Worm (Caenorhabditis elegans): ENCODE data around the gene D2024.4.

Gene D2024.4

ce11 chrIV:7236248-7236772 lies 5.3 kb downstream of the D2024.4 start:
- no peak for TF ChIP-seq skn-1 (tag; optimal IDR thresholded peaks at IDR 0.05)
- no peak for TF ChIP-seq hlh-4 (tag; optimal IDR thresholded peaks at IDR 0.05)
- TF ChIP-seq xbp-1 (tag; optimal IDR thresholded peaks at IDR 0.05), result no peak
- no peak for TF ChIP-seq ceh-88 (GFP tag; IDR thresholded peaks at IDR 0.05)
- no peak for TF ChIP-seq ztf-4 (tag; optimal IDR thresholded peaks at IDR 0.05)
- TF ChIP-seq blmp-1 (tag; optimal IDR thresholded peaks at IDR 0.05), result peak; percentile 66
- no peak for TF ChIP-seq irx-1 (tag; optimal IDR thresholded peaks at IDR 0.05)
- TF ChIP-seq lsy-2 (tag; optimal IDR thresholded peaks at IDR 0.05), result peak in 1 of 2 experiments; percentile 23
- no peak for TF ChIP-seq mep-1 (tag; optimal IDR thresholded peaks at IDR 0.05)

ce11 chrIV:7237668-7238214 lies 6.7 kb downstream of the D2024.4 start, which contains the start of gene elo-3:
elo-3 (plus strand) TSS chrIV:7237718.
- no peak for TF ChIP-seq ceh-88 (GFP tag; IDR thresholded peaks at IDR 0.05)
- TF ChIP-seq elt-2 (tag; optimal IDR thresholded peaks at IDR 0.05), result peak; percentile 4

ce11 chrIV:7240564-7240963 lies 9.5 kb downstream of the D2024.4 start:
- TF ChIP-seq swsn-7 (tag; optimal IDR thresholded peaks at IDR 0.05) (no peak), snu-23 (GFP tag; optimal IDR thresholded peaks at IDR 0.05) (no peak), grh-1 (GFP tag; IDR thresholded peaks at IDR 0.05) (no peak), lsy-2 (tag; optimal IDR thresholded peaks at IDR 0.05) (no peak), nhr-237 (tag; optimal IDR thresholded peaks at IDR 0.05) (no peak), ama-1 (optimal IDR thresholded peaks at IDR 0.05) (no peak), unc-30 (tag; optimal IDR thresholded peaks at IDR 0.05) (no peak), mab-9 (GFP tag; IDR thresholded peaks at IDR 0.05) (no peak), hlh-4 (tag; optimal IDR thresholded peaks at IDR 0.05) (no peak)

ce11 chrIV:7242220-7242789 lies 11.3 kb downstream of the D2024.4 start, which contains the start of gene gstk-2:
gstk-2 (minus strand) TSS chrIV:7242270.
- TF ChIP-seq snpc-4 (tag; optimal IDR thresholded peaks at IDR 0.05), result no peak
- peak; percentile 41 for TF ChIP-seq snu-23 (GFP tag; optimal IDR thresholded peaks at IDR 0.05)
- peak; percentile 51 for TF ChIP-seq mef-2 (tag; optimal IDR thresholded peaks at IDR 0.05)
- no peak for TF ChIP-seq fkh-10 (GFP tag; optimal IDR thresholded peaks at IDR 0.05)
- TF ChIP-seq efl-1 (optimal IDR thresholded peaks at IDR 0.05), result no peak
- no peak for TF ChIP-seq efl-1 (GFP tag; optimal IDR thresholded peaks at IDR 0.05 in 1 of 2)
- TF ChIP-seq nhr-71 (tag; optimal IDR thresholded peaks at IDR 0.05), result peak; percentile 74
- no peak for TF ChIP-seq lin-15B (tag; optimal IDR thresholded peaks at IDR 0.05)
- no peak for TF ChIP-seq aly-2 (tag; optimal IDR thresholded peaks at IDR 0.05)
- peak; percentile 15 for TF ChIP-seq elt-2 (tag; optimal IDR thresholded peaks at IDR 0.05)
- TF ChIP-seq unc-130 (tag; optimal IDR thresholded peaks at IDR 0.05), result peak; percentile 56
- TF ChIP-seq blmp-1 (tag; optimal IDR thresholded peaks at IDR 0.05), result no peak
- no peak for TF ChIP-seq hlh-17 (GFP tag; optimal IDR thresholded peaks at IDR 0.05; ENCODE audit: borderline replicate concordance)
- TF ChIP-seq lsy-2 (tag; optimal IDR thresholded peaks at IDR 0.05), result peak in 1 of 2 experiments; percentile 37
- no peak for TF ChIP-seq ztf-4 (tag; optimal IDR thresholded peaks at IDR 0.05)
- TF ChIP-seq nhr-12 (tag; optimal IDR thresholded peaks at IDR 0.05), result no peak
- peak; percentile 59 for TF ChIP-seq rnt-1 (tag; optimal IDR thresholded peaks at IDR 0.05)
- TF ChIP-seq lin-35 (GFP tag; optimal IDR thresholded peaks at IDR 0.05), result peak in 1 of 2 experiments; percentile 10
- no peak for TF ChIP-seq nhr-76 (tag; optimal IDR thresholded peaks at IDR 0.05)
- TF ChIP-seq nhr-85 (tag), result peak; percentile 12
- peak; percentile 29 for TF ChIP-seq tbx-2 (tag; optimal IDR thresholded peaks at IDR 0.05)
- TF ChIP-seq nhr-20 (tag; optimal IDR thresholded peaks at IDR 0.05), result peak; percentile 53
- TF ChIP-seq mdl-1 (tag; optimal IDR thresholded peaks at IDR 0.05), result peak in 1 of 2 experiments; percentile 79
- peak; percentile 75 for TF ChIP-seq lin-14 (GFP tag; optimal IDR thresholded peaks at IDR 0.05)
- TF ChIP-seq unc-62 (GFP tag; optimal IDR thresholded peaks at IDR 0.05), result no peak
- TF ChIP-seq lin-39 (tag; optimal IDR thresholded peaks at IDR 0.05), result no peak
- no peak for TF ChIP-seq nhr-90 (tag; optimal IDR thresholded peaks at IDR 0.05; ENCODE audit: poor library complexity)
- peak; percentile 14 for TF ChIP-seq C16A3.4 (tag; optimal IDR thresholded peaks at IDR 0.05)

Measured in whole organism, L1 larva.